Worm (Caenorhabditis elegans) whole organism, late embryonic: ENCODE data around the gene cgp-1.

Source experiments
- F13H6.1 ChIP-seq: sonication (generic microtip); optimal IDR thresholded peaks from 2 replicates; lab custom pipeline; 2016; ENCODE audit warnings: missing genetic modification characterization, missing compliant biosample characterization
- Y22D7AL.16 ChIP-seq: sonication (generic microtip); optimal IDR thresholded peaks from 2 replicates; lab custom pipeline; 2016; ENCODE audit warnings: missing genetic modification characterization, missing compliant biosample characterization
- ahr-1 ChIP-seq: sonication (generic microtip); optimal IDR thresholded peaks from 2 replicates; lab custom pipeline; 2016; ENCODE audit warnings: missing genetic modification characterization, missing compliant biosample characterization
- ceh-18 ChIP-seq: sonication (generic microtip); optimal IDR thresholded peaks from 2 replicates; lab custom pipeline; 2016; ENCODE audit warnings: missing genetic modification characterization, missing compliant biosample characterization
- ceh-2 ChIP-seq: sonication (generic microtip); optimal IDR thresholded peaks from 2 replicates; lab custom pipeline; 2016; ENCODE audit warnings: missing genotype, missing genetic modification characterization, missing compliant biosample characterization
- ceh-31 ChIP-seq: sonication (generic microtip); optimal IDR thresholded peaks from 2 replicates; lab custom pipeline; 2016; ENCODE audit warnings: missing genetic modification characterization, missing compliant biosample characterization
- ceh-34 ChIP-seq: sonication (generic microtip); optimal IDR thresholded peaks from 2 replicates; lab custom pipeline; 2016; ENCODE audit warnings: mild to moderate bottlenecking, missing genetic modification characterization, missing compliant biosample characterization
- ceh-6 ChIP-seq: fragments of 200-800 bp; sonication (Bioruptor generic); optimal IDR thresholded peaks from 2 replicates; lab custom pipeline; 2018; ENCODE audit warnings: mild to moderate bottlenecking, missing genetic modification characterization, missing compliant biosample characterization
- ceh-9 ChIP-seq: sonication (generic microtip); optimal IDR thresholded peaks from 2 replicates; lab custom pipeline; 2016; ENCODE audit warnings: mild to moderate bottlenecking, missing genetic modification characterization, inconsistent platforms, missing compliant biosample characterization
- dmd-4 ChIP-seq: sonication (generic microtip); optimal IDR thresholded peaks from 2 replicates; lab custom pipeline; 2016; ENCODE audit warnings: borderline replicate concordance, missing genetic modification characterization, missing compliant biosample characterization
- dve-1 ChIP-seq: sonication (generic microtip); optimal IDR thresholded peaks from 2 replicates; lab custom pipeline; 2017; ENCODE audit warnings: antibody characterized with exemption, mild to moderate bottlenecking, missing genetic modification characterization, missing compliant biosample characterization
- elt-2 ChIP-seq: sonication (generic microtip); optimal IDR thresholded peaks from 2 replicates; lab custom pipeline; 2016; ENCODE audit warnings: missing genetic modification reagents, missing genetic modification characterization, missing compliant biosample characterization
- eyg-1 ChIP-seq: sonication (generic microtip); optimal IDR thresholded peaks from 2 replicates; lab custom pipeline; 2016; ENCODE audit warnings: missing genotype, missing genetic modification characterization, missing compliant biosample characterization
- fax-1 ChIP-seq: sonication (generic microtip); optimal IDR thresholded peaks from 2 replicates; lab custom pipeline; 2016; ENCODE audit warnings: missing genotype, missing genetic modification characterization, missing compliant biosample characterization
- fkh-6 ChIP-seq: sonication (generic microtip); optimal IDR thresholded peaks from 2 replicates; lab custom pipeline; 2016; ENCODE audit warnings: missing genetic modification characterization, missing compliant biosample characterization
- hlh-15 ChIP-seq: sonication (generic microtip); optimal IDR thresholded peaks from 2 replicates; lab custom pipeline; 2016; ENCODE audit warnings: missing genetic modification characterization, missing compliant biosample characterization
- hlh-30 ChIP-seq: sonication (generic microtip); optimal IDR thresholded peaks from 2 replicates; lab custom pipeline; 2017; ENCODE audit warnings: antibody characterized with exemption, missing genetic modification characterization, missing compliant biosample characterization; ENCODE audit not compliant: insufficient read depth
- hlh-6 ChIP-seq: sonication (generic microtip); optimal IDR thresholded peaks from 2 replicates; lab custom pipeline; 2016; ENCODE audit warnings: missing genotype, missing genetic modification characterization, missing compliant biosample characterization
- hlh-8 ChIP-seq: sonication (generic microtip); optimal IDR thresholded peaks from 2 replicates; lab custom pipeline; 2016; ENCODE audit warnings: missing genotype, missing genetic modification characterization, missing compliant biosample characterization
- lim-6 ChIP-seq: sonication (generic microtip); optimal IDR thresholded peaks from 2 replicates; lab custom pipeline; 2016; ENCODE audit warnings: missing genetic modification characterization, missing compliant biosample characterization
- lin-11 ChIP-seq: fragments of 200-800 bp; sonication (Bioruptor generic); optimal IDR thresholded peaks from 2 replicates; lab custom pipeline; 2018; ENCODE audit warnings: mild to moderate bottlenecking, missing genetic modification characterization, missing compliant biosample characterization
- madf-2 ChIP-seq: sonication (generic microtip); optimal IDR thresholded peaks from 2 replicates; lab custom pipeline; 2017; ENCODE audit warnings: missing genetic modification characterization, missing compliant biosample characterization
- nfya-1 ChIP-seq: sonication (generic microtip); optimal IDR thresholded peaks from 2 replicates; lab custom pipeline; 2017; ENCODE audit warnings: missing genetic modification characterization, mild to moderate bottlenecking, missing compliant biosample characterization, antibody characterized with exemption, moderate library complexity
- npax-4 ChIP-seq: sonication (generic microtip); optimal IDR thresholded peaks from 2 replicates; lab custom pipeline; 2016; ENCODE audit warnings: missing genetic modification characterization, missing compliant biosample characterization
- pag-3 ChIP-seq: sonication (generic microtip); optimal IDR thresholded peaks from 2 replicates; lab custom pipeline; 2016; ENCODE audit warnings: missing compliant biosample characterization, missing genetic modification characterization, borderline replicate concordance
- pqm-1 ChIP-seq: sonication (generic microtip); optimal IDR thresholded peaks from 2 replicates; lab custom pipeline; 2016; ENCODE audit warnings: missing genetic modification characterization, missing compliant biosample characterization
- ref-2 ChIP-seq: sonication (generic microtip); optimal IDR thresholded peaks from 2 replicates; lab custom pipeline; 2016; ENCODE audit warnings: missing genetic modification characterization, missing compliant biosample characterization
- rnt-1 ChIP-seq: sonication (generic microtip); optimal IDR thresholded peaks from 2 replicates; lab custom pipeline; 2016; ENCODE audit warnings: missing genetic modification characterization, missing compliant biosample characterization
- sdc-2 ChIP-seq: sonication (generic microtip); optimal IDR thresholded peaks from 2 replicates; lab custom pipeline; 2016; ENCODE audit warnings: missing genotype, missing genetic modification characterization, missing compliant biosample characterization
- sox-2 ChIP-seq: fragments of 200-800 bp; sonication (Bioruptor generic); IDR thresholded peaks from 2 replicates; pipeline ENCODE4 v1.3.6; 2022; ENCODE audit warnings: missing genetic modification reagents, missing genetic modification characterization, missing compliant biosample characterization
- sox-4 ChIP-seq: sonication (generic microtip); optimal IDR thresholded peaks from 2 replicates; lab custom pipeline; 2017; ENCODE audit warnings: mild to moderate bottlenecking, missing genetic modification characterization, inconsistent platforms, missing compliant biosample characterization
- tbx-2 ChIP-seq: sonication (generic microtip); optimal IDR thresholded peaks from 2 replicates; lab custom pipeline; 2016; ENCODE audit warnings: missing genetic modification characterization, missing compliant biosample characterization
- tbx-7 ChIP-seq: sonication (generic microtip); optimal IDR thresholded peaks from 2 replicates; lab custom pipeline; 2016; ENCODE audit warnings: missing genotype, missing genetic modification characterization, missing compliant biosample characterization
- ttx-3 ChIP-seq: sonication (generic microtip); optimal IDR thresholded peaks from 2 replicates; lab custom pipeline; 2016; ENCODE audit warnings: missing genetic modification reagents, missing genetic modification characterization, missing compliant biosample characterization
- unc-42 ChIP-seq: sonication (generic microtip); optimal IDR thresholded peaks from 2 replicates; lab custom pipeline; 2016; ENCODE audit warnings: missing genotype, missing genetic modification characterization, missing compliant biosample characterization
- unc-55 ChIP-seq: sonication (generic microtip); optimal IDR thresholded peaks from 2 replicates; lab custom pipeline; 2017; ENCODE audit warnings: missing biosample characterization, missing genetic modification reagents, missing genetic modification characterization

The cgp-1 gene

DNA sequence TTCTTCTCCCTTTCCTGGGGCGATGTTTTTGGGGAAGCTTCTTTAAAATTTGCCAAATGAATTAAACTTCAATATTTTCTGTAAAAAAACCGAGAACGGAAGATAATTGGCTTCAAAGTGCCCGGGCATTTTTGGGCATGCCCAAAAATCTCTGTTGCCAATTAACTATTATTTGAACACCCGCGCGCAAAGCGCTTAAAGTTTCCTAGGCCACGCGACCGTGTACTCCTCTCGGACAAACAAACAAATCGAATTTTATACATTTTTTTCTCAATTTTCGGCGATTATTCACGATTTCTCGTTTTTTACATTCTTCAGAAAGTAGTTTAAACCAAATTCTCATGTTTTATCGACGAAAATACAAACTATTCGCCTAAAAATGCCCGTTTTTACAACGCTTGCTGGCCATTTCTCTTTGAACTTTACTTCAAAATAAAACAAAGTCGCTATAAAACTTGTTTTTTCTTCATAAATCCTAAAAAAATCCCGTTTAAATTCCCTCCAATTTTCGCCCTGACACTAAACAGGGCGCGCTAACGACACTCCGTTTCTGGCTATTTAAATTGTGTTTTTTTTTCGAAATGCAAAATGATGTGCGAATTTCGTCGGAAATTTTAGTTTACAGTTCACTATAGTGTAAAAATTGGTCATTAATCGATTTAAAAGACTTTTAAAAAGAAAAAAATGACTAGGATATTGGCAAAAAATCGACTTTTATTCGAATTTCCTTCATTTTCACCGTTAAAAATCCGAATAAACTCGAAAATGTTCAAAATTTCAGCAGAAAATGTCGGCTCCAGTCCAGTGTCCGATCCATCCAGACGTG is 33.7 kb upstream of the cgp-1 start, which contains the start of gene ttb-1 (continued):
- TF ChIP-seq ref-2 (tag; lab: Kevin White, UChicago): peak; percentile 68
- peak; percentile 8 for TF ChIP-seq rnt-1 (tag; lab: Kevin White, UChicago)
- peak; percentile 31 for TF ChIP-seq hlh-6 (tag; lab: Kevin White, UChicago)
- no peak for TF ChIP-seq hlh-30
- peak; percentile 14 for TF ChIP-seq hlh-8
- TF ChIP-seq tbx-2 (tag; lab: Kevin White, UChicago): peak; percentile 19
- peak; percentile 74 for TF ChIP-seq ceh-31 (tag; lab: Kevin White, UChicago)
- TF ChIP-seq ceh-2 (tag; lab: Kevin White, UChicago): peak; percentile 80
- TF ChIP-seq madf-2 (tag; lab: Kevin White, UChicago): no peak
- no peak for TF ChIP-seq ceh-18 (tag; lab: Kevin White, UChicago)
- TF ChIP-seq pag-3 (tag; lab: Kevin White, UChicago): no peak
- no peak for TF ChIP-seq lim-6 (tag; lab: Kevin White, UChicago)
- no peak for TF ChIP-seq pqm-1 (tag; lab: Kevin White, UChicago)
- no peak for TF ChIP-seq npax-4 (tag; lab: Kevin White, UChicago)
- TF ChIP-seq unc-42 (tag; lab: Kevin White, UChicago): peak; percentile 39
- TF ChIP-seq fkh-6: no peak
- TF ChIP-seq sox-4 (tag; lab: Kevin White, UChicago): no peak
- TF ChIP-seq ttx-3 (tag; lab: Kevin White, UChicago): no peak
- no peak for TF ChIP-seq F13H6.1 (tag; lab: Kevin White, UChicago)
- TF ChIP-seq dve-1 (tag; lab: Kevin White, UChicago): no peak
- no peak for TF ChIP-seq ceh-6 (GFP tag; lab: Kevin White, UChicago)
- TF ChIP-seq unc-55 (GFP tag; lab: Kevin White, UChicago): no peak
- no peak for TF ChIP-seq eyg-1 (tag; lab: Kevin White, UChicago)
- no peak for TF ChIP-seq nfya-1 (tag; lab: Kevin White, UChicago)
- no peak for TF ChIP-seq sox-2
- TF ChIP-seq hlh-15 (tag; lab: Kevin White, UChicago): no peak
- no peak for TF ChIP-seq Y22D7AL.16 (tag; lab: Kevin White, UChicago)
- no peak for TF ChIP-seq dmd-4
- peak; percentile 67 for TF ChIP-seq tbx-7 (tag; lab: Kevin White, UChicago)

DNA sequence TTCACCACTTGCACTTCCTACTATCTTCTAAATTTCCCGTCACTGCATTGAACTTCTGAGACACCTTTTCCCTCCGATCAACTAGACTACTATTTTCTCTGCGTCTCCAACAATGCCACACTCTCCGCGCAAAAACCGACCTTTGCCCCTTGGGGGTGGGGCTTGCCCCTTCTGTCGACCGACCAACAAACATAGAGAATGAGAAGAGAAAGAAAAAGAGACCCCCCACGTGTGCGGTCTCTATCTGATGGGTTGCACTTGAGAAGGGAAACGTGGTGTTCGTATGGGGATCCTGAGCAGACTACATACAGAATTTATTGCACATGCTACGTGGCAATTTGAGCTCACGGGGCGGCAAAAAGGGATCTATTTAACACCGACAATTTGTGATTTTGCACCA is 32.6 kb upstream of the cgp-1 start:
- TF ChIP-seq fax-1 (tag; lab: Kevin White, UChicago) (peak; percentile 8), ref-2 (tag; lab: Kevin White, UChicago) (peak; percentile 58), sdc-2 (tag; lab: Kevin White, UChicago) (peak; percentile 61), rnt-1 (tag; lab: Kevin White, UChicago) (peak; percentile 35), hlh-30 (peak; percentile 67), fkh-6 (peak; percentile 31), ceh-9 (no peak), ceh-18 (tag; lab: Kevin White, UChicago) (peak; percentile 27), lin-11 (no peak), ceh-2 (tag; lab: Kevin White, UChicago) (peak; percentile 38), nfya-1 (tag; lab: Kevin White, UChicago) (peak; percentile 52), dmd-4 (no peak), ceh-31 (tag; lab: Kevin White, UChicago) (peak; percentile 54), tbx-2 (tag; lab: Kevin White, UChicago) (peak; percentile 56), ceh-34 (peak; percentile 46), ahr-1 (tag; lab: Kevin White, UChicago) (no peak)

DNA sequence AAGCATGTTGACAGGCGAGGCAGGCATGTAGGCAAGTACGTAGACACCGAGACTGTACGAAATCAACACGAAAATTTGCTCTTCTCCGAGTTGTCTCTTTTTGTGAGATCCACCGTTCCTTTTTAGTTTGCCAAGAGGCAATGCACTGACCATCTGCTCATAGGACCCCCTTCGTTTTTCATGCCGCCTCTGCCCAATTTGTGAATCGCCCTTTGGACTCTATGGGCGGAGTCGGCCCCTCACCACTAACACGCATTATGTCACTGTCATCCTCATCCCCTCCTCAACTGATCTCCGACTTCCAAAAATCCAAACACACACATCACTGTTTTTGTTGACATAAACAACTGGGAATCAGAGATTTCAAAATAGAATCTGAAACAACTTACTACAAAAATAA is 31.3 kb upstream of the cgp-1 start:
- TF ChIP-seq ref-2 (tag; lab: Kevin White, UChicago) (peak; percentile 43), unc-55 (GFP tag; lab: Kevin White, UChicago) (no peak), elt-2 (tag; lab: Kevin White, UChicago) (no peak)
- TF ChIP-seq, all 69 proteins: peak for 1
